Worm (Caenorhabditis elegans) whole organism, L3 larva: Measurements from ENCODE around the gene ctbp-1.

Experiments
- R02D3.7 ChIP-seq: fragments of 150-350 bp; optimal IDR thresholded peaks from 2 replicates; lab custom pipeline; 2014; ENCODE audit warnings: missing biosample characterization, missing genetic modification characterization
- aly-2 ChIP-seq: fragments of 150-350 bp; optimal IDR thresholded peaks from 2 replicates; lab custom pipeline; 2014; ENCODE audit warnings: missing biosample characterization, missing genetic modification characterization
- egl-27 ChIP-seq: sonication (generic microtip); optimal IDR thresholded peaks from 4 replicates; lab custom pipeline; 2017; ENCODE audit warnings: missing biosample characterization, missing genetic modification reagents, missing genetic modification characterization
- lin-15B ChIP-seq: fragments of 150-350 bp; optimal IDR thresholded peaks from 2 replicates; lab custom pipeline; 2014; ENCODE audit warnings: missing biosample characterization, missing genetic modification characterization
- nhr-11 ChIP-seq: fragments of 150-350 bp; optimal IDR thresholded peaks from 2 replicates; lab custom pipeline; 2014; ENCODE audit warnings: missing biosample characterization, missing genetic modification characterization
- nhr-23 ChIP-seq: fragments of 150-350 bp; optimal IDR thresholded peaks from 2 replicates; lab custom pipeline; 2014; ENCODE audit warnings: missing biosample characterization, missing genetic modification reagents, missing genetic modification characterization
- nhr-28 ChIP-seq: fragments of 150-350 bp; optimal IDR thresholded peaks from 2 replicates; lab custom pipeline; 2014; ENCODE audit warnings: missing biosample characterization, missing genetic modification characterization
- pha-4 ChIP-seq: fragments of 150-350 bp; optimal IDR thresholded peaks from 2 replicates; lab custom pipeline; 2014; ENCODE audit warnings: missing biosample characterization, missing genetic modification reagents, missing genetic modification characterization

- TF ChIP-seq pha-4 (tag; lab: Kevin White, UChicago) = no peak
- no peak for TF ChIP-seq nhr-11 (tag; lab: Kevin White, UChicago)
- TF ChIP-seq egl-27 (tag; lab: Kevin White, UChicago) = no peak
- TF ChIP-seq nhr-28 (tag; lab: Kevin White, UChicago) = no peak
- no peak for TF ChIP-seq nhr-23 (tag; lab: Kevin White, UChicago)
- TF ChIP-seq lin-15B = no peak
- TF ChIP-seq R02D3.7 = no peak
- no peak for TF ChIP-seq aly-2 (tag; lab: Kevin White, UChicago)
Measured at ce11 chrX:5904603-5905081, 42.1 kb downstream of the ctbp-1 start, which contains the start of gene nlp-49.
